Worm (Caenorhabditis elegans): ENCODE results near the gene sri-53.

sri-53 gene

ce11 chrII:3244070-3244469 lies 41.7 kb upstream of the sri-53 start, which contains the start of gene C17F4.12:
Gene C17F4.12 (minus strand): TSS chrII:3244170.
- TF ChIP-seq lir-3 (tag; optimal IDR thresholded peaks at IDR 0.05), result no peak
- no peak for TF ChIP-seq Y5F2A.4 (GFP tag; optimal IDR thresholded peaks at IDR 0.05)
- TF ChIP-seq nhr-41 (GFP tag; IDR thresholded peaks at IDR 0.05), result no peak
- no peak for TF ChIP-seq ceh-82 (tag; optimal IDR thresholded peaks at IDR 0.05)
- no peak for TF ChIP-seq jun-1 (tag; optimal IDR thresholded peaks at IDR 0.05)
- no peak for TF ChIP-seq skn-1 (tag; optimal IDR thresholded peaks at IDR 0.05)
- no peak for TF ChIP-seq duxl-1 (tag; optimal IDR thresholded peaks at IDR 0.05; ENCODE audit: poor library complexity)
- TF ChIP-seq zip-11 (GFP tag; IDR thresholded peaks at IDR 0.05), result no peak
- TF ChIP-seq dmd-8 (GFP tag; IDR thresholded peaks at IDR 0.05), result no peak
- no peak for TF ChIP-seq ctbp-1 (GFP tag; IDR thresholded peaks at IDR 0.05)
- no peak for TF ChIP-seq lin-1 (GFP tag; IDR thresholded peaks at IDR 0.05)
- TF ChIP-seq F49E8.2 (tag; optimal IDR thresholded peaks at IDR 0.05; ENCODE audit: borderline replicate concordance), result no peak
- TF ChIP-seq spr-1 (tag; optimal IDR thresholded peaks at IDR 0.05), result no peak
- no peak for TF ChIP-seq tra-1 (GFP tag; IDR thresholded peaks at IDR 0.05)
- no peak for TF ChIP-seq daf-8 (GFP tag; IDR thresholded peaks at IDR 0.05)
- no peak for TF ChIP-seq cey-2 (tag; optimal IDR thresholded peaks at IDR 0.05; ENCODE audit: borderline replicate concordance, insufficient read depth)
- TF ChIP-seq mep-1 (tag; optimal IDR thresholded peaks at IDR 0.05), result no peak
- TF ChIP-seq zfp-3 (GFP tag; conservative IDR thresholded peaks at IDR 0.05), result no peak

ce11 chrII:3241842-3242241 lies 39.4 kb upstream of the sri-53 start:
- TF ChIP-seq tag-97 (GFP tag; IDR thresholded peaks at IDR 0.05) (no peak), nhr-28 (tag; optimal IDR thresholded peaks at IDR 0.05) (peak; percentile 0), set-16 (GFP tag; IDR thresholded peaks at IDR 0.05) (no peak), nhr-42 (GFP tag; IDR thresholded peaks at IDR 0.05) (no peak)

- peak in 1 of 2 experiments; percentile 70 for TF ChIP-seq unc-62 (GFP tag; optimal IDR thresholded peaks at IDR 0.05 in 1 of 2)
- TF ChIP-seq unc-62 (tag; optimal IDR thresholded peaks at IDR 0.05), result no peak
- TF ChIP-seq ces-1 (GFP tag; optimal IDR thresholded peaks at IDR 0.05), result no peak
Measured at ce11 chrII:3240207-3240606, 37.8 kb upstream of the sri-53 start, which contains the start of gene C17F4.3. Gene C17F4.3 (plus strand): TSS chrII:3240507.

- no peak for TF ChIP-seq hlh-30 (tag; optimal IDR thresholded peaks at IDR 0.05; ENCODE audit: insufficient read depth)
- TF ChIP-seq unc-62 (GFP tag; optimal IDR thresholded peaks at IDR 0.05 in 1 of 2), result peak in 1 of 2 experiments; percentile 2
- no peak for TF ChIP-seq unc-62 (tag; optimal IDR thresholded peaks at IDR 0.05)
Measured at ce11 chrII:3237038-3237521, 34.7 kb upstream of the sri-53 start, which contains the start of the genes srz-67 and C17F4.11. Gene srz-67 (minus strand): TSS chrII:3237138. Gene C17F4.11 (plus strand): TSS chrII:3237471.

ce11 chrII:3234725-3235124 lies 32.3 kb upstream of the sri-53 start, which contains the start of gene C17F4.8:
Gene C17F4.8 (minus strand): TSS chrII:3234825.
- TF ChIP-seq lim-7 (GFP tag; IDR thresholded peaks at IDR 0.05) (no peak), gei-8 (GFP tag; optimal IDR thresholded peaks at IDR 0.05) (no peak), duxl-1 (tag; optimal IDR thresholded peaks at IDR 0.05; ENCODE audit: poor library complexity) (no peak), tra-1 (GFP tag; IDR thresholded peaks at IDR 0.05) (no peak), spr-1 (tag; optimal IDR thresholded peaks at IDR 0.05) (no peak), pqm-1 (tag; optimal IDR thresholded peaks at IDR 0.05) (no peak), php-3 (GFP tag; IDR thresholded peaks at IDR 0.05) (no peak), nhr-102 (tag; optimal IDR thresholded peaks at IDR 0.05) (no peak), lin-13 (GFP tag; optimal IDR thresholded peaks at IDR 0.05) (no peak), snpc-1.2 (GFP tag; IDR thresholded peaks at IDR 0.05) (no peak), hif-1 (tag; optimal IDR thresholded peaks at IDR 0.05) (no peak), attf-4 (tag; optimal IDR thresholded peaks at IDR 0.05) (no peak), nhr-28 (tag; optimal IDR thresholded peaks at IDR 0.05) (no peak), ceh-32 (tag; optimal IDR thresholded peaks at IDR 0.05; ENCODE audit: poor library complexity) (no peak), T20F7.1 (GFP tag; optimal IDR thresholded peaks at IDR 0.05) (no peak), daf-8 (GFP tag; IDR thresholded peaks at IDR 0.05) (no peak), ceh-44 (GFP tag; IDR thresholded peaks at IDR 0.05) (no peak), R02D3.7 (tag; optimal IDR thresholded peaks at IDR 0.05) (no peak), dmd-9 (GFP tag; IDR thresholded peaks at IDR 0.05) (no peak)
